Worm (Caenorhabditis elegans): Measurements from ENCODE around the gene ZK1240.1.

ZK1240.1 gene

DNA sequence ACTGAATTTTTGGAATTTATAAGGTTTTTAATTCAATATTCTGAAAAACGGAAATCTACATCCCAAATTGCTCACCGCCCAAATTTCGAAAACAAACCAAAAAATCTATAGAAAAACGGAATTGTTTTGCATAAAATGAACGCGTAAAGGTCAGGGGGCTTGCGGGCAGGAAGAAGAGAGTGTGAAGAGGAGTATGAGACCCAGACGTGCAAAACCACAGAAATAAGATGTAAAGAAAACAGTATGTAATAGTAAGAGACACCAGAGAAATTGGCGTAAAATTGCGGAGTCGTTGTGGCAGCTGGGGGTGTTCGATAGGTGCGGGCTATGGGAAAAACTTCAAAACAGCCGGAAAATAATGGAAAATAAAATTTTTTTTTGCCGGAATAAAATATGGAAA lies 11.8 kb downstream of the ZK1240.1 start:
- peak; percentile 37 for TF ChIP-seq hlh-1 (tag; optimal IDR thresholded peaks at IDR 0.05)
- no peak for TF ChIP-seq cnd-1 (tag; optimal IDR thresholded peaks at IDR 0.05)
- no peak for TF ChIP-seq mls-2 (tag; optimal IDR thresholded peaks at IDR 0.05)
- TF ChIP-seq ces-1 (GFP tag; optimal IDR thresholded peaks at IDR 0.05) = peak; percentile 26
- TF ChIP-seq unc-120 (tag; optimal IDR thresholded peaks at IDR 0.05; ENCODE audit: poor library complexity, severe bottlenecking) = no peak

DNA sequence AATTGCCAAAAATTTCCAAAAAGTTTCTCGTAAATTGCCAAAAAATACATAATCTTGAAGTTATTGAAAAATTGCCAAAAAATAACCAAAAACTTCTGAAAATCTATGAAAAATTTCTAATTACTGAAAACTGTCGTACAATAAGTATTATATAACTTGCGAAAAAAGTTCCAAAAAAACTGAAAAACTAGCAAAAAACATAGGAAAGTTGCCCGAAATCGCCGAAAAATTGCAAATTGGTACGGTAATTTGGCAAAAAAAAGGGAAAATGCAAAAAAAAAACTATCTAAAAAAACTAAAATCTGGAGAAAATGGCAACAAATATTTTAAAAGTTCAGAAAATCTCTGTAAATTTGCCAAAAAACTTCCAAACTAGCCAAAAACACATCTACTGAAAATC lies 12.3 kb downstream of the ZK1240.1 start, which contains the start of gene enri-1:
TSS of gene enri-1 (minus strand) at position 101 of the 400 bp plus-strand sequence.
- TF ChIP-seq nhr-12 (tag; optimal IDR thresholded peaks at IDR 0.05) (no peak), ceh-43 (GFP tag; optimal IDR thresholded peaks at IDR 0.05) (no peak), tbx-8 (GFP tag; optimal IDR thresholded peaks at IDR 0.05) (no peak), sem-2 (GFP tag; optimal IDR thresholded peaks at IDR 0.05) (no peak), unc-120 (tag; optimal IDR thresholded peaks at IDR 0.05; ENCODE audit: poor library complexity, severe bottlenecking) (no peak), lin-13 (tag; optimal IDR thresholded peaks at IDR 0.05) (no peak), M03D4.4 (tag; optimal IDR thresholded peaks at IDR 0.05) (no peak), lin-32 (GFP tag; optimal IDR thresholded peaks at IDR 0.05) (no peak), nhr-28 (tag; optimal IDR thresholded peaks at IDR 0.05) (no peak), flh-1 (GFP tag; optimal IDR thresholded peaks at IDR 0.05) (no peak), hlh-1 (tag; optimal IDR thresholded peaks at IDR 0.05) (no peak), ceh-39 (tag; optimal IDR thresholded peaks at IDR 0.05) (no peak), cnd-1 (tag; optimal IDR thresholded peaks at IDR 0.05) (no peak), sptf-1 (tag; optimal IDR thresholded peaks at IDR 0.05) (no peak), pha-4 (tag; optimal IDR thresholded peaks at IDR 0.05) (no peak)

DNA sequence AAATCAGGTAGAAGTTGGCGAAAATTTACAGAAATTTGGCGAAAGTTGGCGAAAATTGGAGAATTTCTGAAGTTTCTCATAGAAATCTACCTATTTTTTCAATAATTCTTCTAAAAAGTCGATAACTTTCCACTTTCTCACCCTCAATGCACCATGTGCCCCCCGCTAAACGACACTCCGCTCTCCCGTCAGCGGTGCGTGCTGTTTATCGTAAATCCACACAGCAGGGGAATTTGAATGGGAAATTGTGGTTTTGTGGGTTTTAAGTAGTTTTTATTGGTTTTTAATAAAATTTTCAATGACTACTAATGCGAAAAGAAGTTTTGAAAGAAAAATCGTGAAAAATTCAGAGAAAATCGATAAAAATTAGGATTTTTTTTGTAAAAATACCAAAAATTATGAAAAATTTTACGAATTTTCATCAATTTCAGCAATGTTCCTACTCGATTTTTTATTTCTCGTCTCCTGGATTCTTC lies 12.8 kb downstream of the ZK1240.1 start, which contains the start of gene F43C11.6:
TSS of gene F43C11.6 (plus strand) at position 426 of the 476 bp plus-strand sequence.
- TF ChIP-seq elt-1 (tag; optimal IDR thresholded peaks at IDR 0.05; ENCODE audit: borderline replicate concordance, insufficient read depth) (no peak), lsy-2 (tag; optimal IDR thresholded peaks at IDR 0.05) (peak; percentile 20), hlh-1 (tag; optimal IDR thresholded peaks at IDR 0.05) (peak; percentile 13), unc-120 (tag; optimal IDR thresholded peaks at IDR 0.05; ENCODE audit: poor library complexity, severe bottlenecking) (no peak), unc-39 (tag; optimal IDR thresholded peaks at IDR 0.05) (no peak), nhr-76 (tag; optimal IDR thresholded peaks at IDR 0.05) (no peak), nhr-2 (tag; optimal IDR thresholded peaks at IDR 0.05) (no peak), mep-1 (tag; optimal IDR thresholded peaks at IDR 0.05) (peak; percentile 8), lin-13 (tag; optimal IDR thresholded peaks at IDR 0.05) (peak; percentile 41), cnd-1 (tag; optimal IDR thresholded peaks at IDR 0.05) (no peak), ceh-43 (GFP tag; optimal IDR thresholded peaks at IDR 0.05) (no peak), ces-1 (GFP tag; optimal IDR thresholded peaks at IDR 0.05) (no peak), ceh-39 (tag; optimal IDR thresholded peaks at IDR 0.05) (peak; percentile 26)

DNA sequence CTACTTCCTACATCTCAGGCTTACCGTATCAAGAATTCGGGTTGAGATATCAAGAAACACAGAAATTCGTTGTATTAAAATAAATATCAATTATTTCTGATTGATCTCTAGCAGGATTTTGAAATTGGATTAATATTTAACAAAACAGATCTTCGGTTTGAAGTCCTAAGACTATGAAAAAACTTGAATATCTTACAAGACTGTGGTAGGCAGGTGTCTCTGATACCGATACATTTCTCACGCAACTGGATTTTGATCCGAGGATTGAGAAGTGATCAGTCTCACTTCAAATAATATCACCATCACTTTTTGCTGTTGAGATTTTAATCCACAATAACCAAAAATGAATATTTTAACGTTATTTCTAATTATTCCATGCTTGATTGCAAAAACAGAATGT lies 17.5 kb downstream of the ZK1240.1 start, which contains the start of gene F43C11.4:
TSS of gene F43C11.4 (plus strand) at position 301 of the 400 bp plus-strand sequence.
- no peak for TF ChIP-seq M03D4.4 (tag; optimal IDR thresholded peaks at IDR 0.05)
- no peak for TF ChIP-seq ztf-11 (tag; optimal IDR thresholded peaks at IDR 0.05)
- TF ChIP-seq ceh-39 (tag; optimal IDR thresholded peaks at IDR 0.05) = no peak
- TF ChIP-seq snpc-4 (tag; optimal IDR thresholded peaks at IDR 0.05) = no peak
- no peak for TF ChIP-seq pha-4 (tag; optimal IDR thresholded peaks at IDR 0.05)
- no peak for TF ChIP-seq blmp-1 (tag; optimal IDR thresholded peaks at IDR 0.05)
- TF ChIP-seq nhr-237 (tag; optimal IDR thresholded peaks at IDR 0.05) = no peak
- TF ChIP-seq mls-2 (tag; optimal IDR thresholded peaks at IDR 0.05) = no peak
- TF ChIP-seq lin-13 (tag; optimal IDR thresholded peaks at IDR 0.05) = no peak
- no peak for TF ChIP-seq zip-8 (tag; optimal IDR thresholded peaks at IDR 0.05)
- TF ChIP-seq hlh-1 (tag; optimal IDR thresholded peaks at IDR 0.05) = no peak

DNA sequence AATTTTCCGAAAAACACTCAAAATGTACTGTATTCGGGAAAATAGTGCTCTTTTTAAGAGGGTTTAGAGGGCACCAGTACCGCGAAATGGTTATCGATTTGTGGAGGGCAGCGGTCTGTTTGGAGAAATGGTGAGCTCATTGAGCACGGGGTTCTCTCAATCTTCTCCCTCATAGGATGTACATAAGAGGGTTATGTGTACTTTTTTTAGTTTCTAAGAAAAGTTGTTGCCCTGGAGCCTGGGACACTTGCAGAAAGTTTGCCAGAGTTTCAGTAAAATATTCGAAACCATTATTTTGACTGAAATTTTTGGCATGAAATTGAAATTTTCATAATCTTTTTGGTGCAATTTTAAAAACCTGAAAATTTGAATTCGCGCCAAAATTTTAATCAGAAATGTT lies 23.4 kb downstream of the ZK1240.1 start, which contains the start of gene F43C11.10:
TSS of gene F43C11.10 (minus strand) at position 101 of the 400 bp plus-strand sequence.
- TF ChIP-seq drap-1 (GFP tag; optimal IDR thresholded peaks at IDR 0.05) = no peak
- no peak for TF ChIP-seq mab-5 (tag; optimal IDR thresholded peaks at IDR 0.05)
- TF ChIP-seq tbx-8 (GFP tag; optimal IDR thresholded peaks at IDR 0.05) = no peak
- no peak for TF ChIP-seq ztf-11 (tag; optimal IDR thresholded peaks at IDR 0.05)
- no peak for TF ChIP-seq bed-3 (GFP tag; optimal IDR thresholded peaks at IDR 0.05)
- no peak for TF ChIP-seq M03D4.4 (tag; optimal IDR thresholded peaks at IDR 0.05)
- TF ChIP-seq elt-3 (tag; optimal IDR thresholded peaks at IDR 0.05) = no peak
- no peak for TF ChIP-seq lin-32 (GFP tag; optimal IDR thresholded peaks at IDR 0.05)
- TF ChIP-seq cnd-1 (tag; optimal IDR thresholded peaks at IDR 0.05) = no peak
- TF ChIP-seq unc-39 (tag; optimal IDR thresholded peaks at IDR 0.05) = no peak
- no peak for TF ChIP-seq blmp-1 (tag; optimal IDR thresholded peaks at IDR 0.05)
- TF ChIP-seq ceh-39 (tag; optimal IDR thresholded peaks at IDR 0.05) = no peak

All from whole organism, mixed stage, embryonic.